Fruit fly (Drosophila melanogaster) whole organism, prepupa: Measurements from ENCODE around the gene CG15461.

ENCODE experiments used
- CG10631 ChIP-seq: fragments of 200-800 bp; sonication (Bioruptor generic); optimal IDR thresholded peaks from 2 replicates; lab custom pipeline; 2016; ENCODE audit warnings: missing biosample characterization, missing genetic modification characterization
- CG11294 ChIP-seq: fragments of 200-800 bp; sonication (Bioruptor generic); IDR thresholded peaks from 2 replicates; pipeline ENCODE4 v1.3.6; 2022; ENCODE audit warnings: missing biosample characterization, missing genetic modification characterization
- CG15336 ChIP-seq: fragments of 200-800 bp; sonication (Bioruptor generic); IDR thresholded peaks from 2 replicates; pipeline ENCODE4 v1.3.6; 2022; ENCODE audit warnings: missing biosample characterization, missing genetic modification characterization
- CG1621 ChIP-seq: fragments of 200-800 bp; sonication (Bioruptor generic); optimal IDR thresholded peaks from 3 replicates; lab custom pipeline; 2018; ENCODE audit warnings: missing biosample characterization, mild to moderate bottlenecking, missing genetic modification characterization
- CG16779 ChIP-seq: fragments of 200-800 bp; sonication (Bioruptor generic); optimal IDR thresholded peaks from 3 replicates; lab custom pipeline; 2017; ENCODE audit warnings: missing biosample characterization, mild to moderate bottlenecking, missing genetic modification characterization
- CG31627 ChIP-seq: fragments of 200-800 bp; sonication (Bioruptor generic); optimal IDR thresholded peaks from 3 replicates; lab custom pipeline; 2016; ENCODE audit warnings: missing biosample characterization, missing genetic modification characterization
- CG32006 ChIP-seq: fragments of 200-800 bp; sonication (Bioruptor generic); optimal IDR thresholded peaks from 3 replicates; lab custom pipeline; 2017; ENCODE audit warnings: missing biosample characterization, mild to moderate bottlenecking, missing genetic modification characterization
- CG34406 ChIP-seq: fragments of 200-800 bp; sonication (Bioruptor generic); optimal IDR thresholded peaks from 3 replicates; lab custom pipeline; 2016; ENCODE audit warnings: missing biosample characterization, missing genetic modification characterization
- CG6163 ChIP-seq: fragments of 200-800 bp; sonication (Bioruptor generic); IDR thresholded peaks from 3 replicates; pipeline ENCODE4 v1.3.6; 2022; ENCODE audit warnings: missing biosample characterization, missing genetic modification characterization
- CG6792 ChIP-seq: fragments of 200-800 bp; sonication (Bioruptor generic); optimal IDR thresholded peaks from 3 replicates; lab custom pipeline; 2016; ENCODE audit warnings: missing biosample characterization, missing genetic modification characterization
- CG6808 ChIP-seq: fragments of 200-800 bp; sonication (Bioruptor generic); optimal IDR thresholded peaks from 3 replicates; lab custom pipeline; 2017; ENCODE audit warnings: missing biosample characterization, missing genetic modification characterization, mild to moderate bottlenecking, moderate library complexity, missing genetic modification reagents
- CG6854 ChIP-seq: fragments of 200-800 bp; sonication (Bioruptor generic); optimal IDR thresholded peaks from 2 replicates; lab custom pipeline; 2017; ENCODE audit warnings: missing biosample characterization, mild to moderate bottlenecking, missing genetic modification characterization
- CG7368 ChIP-seq: fragments of 200-800 bp; sonication (Bioruptor generic); optimal IDR thresholded peaks from 3 replicates; lab custom pipeline; 2016; ENCODE audit warnings: missing biosample characterization, missing genetic modification characterization
- CG8119 ChIP-seq: fragments of 200-800 bp; sonication (Bioruptor generic); IDR thresholded peaks from 3 replicates; pipeline ENCODE4 v1.3.6; 2022; ENCODE audit warnings: missing biosample characterization, missing genetic modification characterization
- CG8319 ChIP-seq: fragments of 200-800 bp; sonication (Bioruptor generic); optimal IDR thresholded peaks from 3 replicates; lab custom pipeline; 2016; ENCODE audit warnings: missing biosample characterization, missing genetic modification characterization
- CG8632 ChIP-seq: fragments of 200-800 bp; sonication (Bioruptor generic); optimal IDR thresholded peaks from 3 replicates; lab custom pipeline; 2016; ENCODE audit warnings: missing biosample characterization, missing genetic modification characterization
- Eip78C ChIP-seq: fragments of 200-800 bp; sonication (Bioruptor generic); peaks from one replicate; lab custom pipeline; 2016; ENCODE audit warnings: missing biosample characterization, missing genetic modification characterization
- Eip93F ChIP-seq: fragments of 200-800 bp; sonication (Bioruptor generic); optimal IDR thresholded peaks from 2 replicates; lab custom pipeline; 2016; ENCODE audit warnings: missing biosample characterization, mild to moderate bottlenecking, missing genetic modification characterization
- Ets21C ChIP-seq: fragments of 200-800 bp; sonication (Bioruptor generic); optimal IDR thresholded peaks from 3 replicates; lab custom pipeline; 2016; ENCODE audit warnings: missing biosample characterization, missing genetic modification characterization
- Lpt ChIP-seq: fragments of 200-800 bp; sonication (Bioruptor generic); optimal IDR thresholded peaks from 3 replicates; lab custom pipeline; 2016; ENCODE audit warnings: missing biosample characterization, missing genetic modification characterization
- Met ChIP-seq: fragments of 200-800 bp; sonication (Bioruptor generic); optimal IDR thresholded peaks from 3 replicates; lab custom pipeline; 2016; ENCODE audit warnings: missing biosample characterization, missing genetic modification characterization
- OdsH ChIP-seq: fragments of 200-800 bp; sonication (Bioruptor generic); optimal IDR thresholded peaks from 3 replicates; lab custom pipeline; 2016; ENCODE audit warnings: missing biosample characterization, missing genetic modification characterization
- Smox ChIP-seq: fragments of 200-800 bp; sonication (Bioruptor generic); optimal IDR thresholded peaks from 3 replicates; lab custom pipeline; 2016; ENCODE audit warnings: missing biosample characterization, missing genetic modification characterization
- Sox102F ChIP-seq: fragments of 200-800 bp; sonication (Bioruptor generic); optimal IDR thresholded peaks from 2 replicates; lab custom pipeline; 2016; ENCODE audit warnings: missing biosample characterization, mild to moderate bottlenecking, missing genetic modification characterization
- achi ChIP-seq: fragments of 200-800 bp; sonication (Bioruptor generic); optimal IDR thresholded peaks from 3 replicates; lab custom pipeline; 2016; ENCODE audit warnings: missing biosample characterization, missing genetic modification characterization
- dac ChIP-seq: fragments of 200-800 bp; sonication (Bioruptor generic); optimal IDR thresholded peaks from 2 replicates; lab custom pipeline; 2017; ENCODE audit warnings: missing biosample characterization, mild to moderate bottlenecking, missing genetic modification characterization
- dsx ChIP-seq: fragments of 200-800 bp; optimal IDR thresholded peaks from 3 replicates; lab custom pipeline; 2019; ENCODE audit warnings: missing biosample characterization, mild to moderate bottlenecking, missing genetic modification characterization, moderate library complexity; ENCODE audit not compliant: poor library complexity, severe bottlenecking
- eg ChIP-seq: fragments of 200-800 bp; sonication (Bioruptor generic); IDR thresholded peaks from 3 replicates; pipeline ENCODE4 v1.3.6; 2022; ENCODE audit warnings: missing biosample characterization, missing genetic modification characterization
- esn ChIP-seq: fragments of 200-800 bp; sonication (Bioruptor generic); optimal IDR thresholded peaks from 2 replicates; lab custom pipeline; 2016; ENCODE audit warnings: missing biosample characterization, mild to moderate bottlenecking, missing genetic modification characterization, moderate library complexity
- fd85E ChIP-seq: fragments of 200-800 bp; sonication (Bioruptor generic); optimal IDR thresholded peaks from 3 replicates; lab custom pipeline; 2016; ENCODE audit warnings: missing biosample characterization, missing genetic modification characterization
- fkh ChIP-seq: fragments of 200-800 bp; sonication (Bioruptor generic); optimal IDR thresholded peaks from 3 replicates; lab custom pipeline; 2017; ENCODE audit warnings: missing biosample characterization, mild to moderate bottlenecking, missing genetic modification characterization, moderate library complexity
- salr ChIP-seq, 2 experiments: fragments of 200-800 bp; sonication (Bioruptor generic); optimal IDR thresholded peaks; 3 replicates each; lab custom pipeline; 2016 to 2018; ENCODE audit warnings: missing biosample characterization in 2 of 2, missing genetic modification characterization in 2 of 2, mild to moderate bottlenecking in 1 of 2
- ss ChIP-seq, 2 experiments: fragments of 200-800 bp; sonication (Bioruptor generic); optimal IDR thresholded peaks; 2 replicates in 1 of 2; 3 replicates in 1 of 2; lab custom pipeline; 2017 to 2018; ENCODE audit warnings: mild to moderate bottlenecking in 2 of 2, missing biosample characterization in 2 of 2, missing genetic modification characterization in 2 of 2, moderate library complexity in 1 of 2
- svp ChIP-seq: fragments of 200-800 bp; sonication (Bioruptor generic); peaks from one replicate; lab custom pipeline; 2016; ENCODE audit warnings: missing biosample characterization, missing genetic modification characterization
- topi ChIP-seq: fragments of 200-800 bp; sonication (Bioruptor generic); optimal IDR thresholded peaks from 3 replicates; lab custom pipeline; 2016; ENCODE audit warnings: missing biosample characterization, missing genetic modification characterization
- vri ChIP-seq: fragments of 200-800 bp; sonication (Bioruptor generic); optimal IDR thresholded peaks from 3 replicates; lab custom pipeline; 2016; ENCODE audit warnings: missing biosample characterization, mild to moderate bottlenecking, missing genetic modification characterization

The CG15461 gene

DNA sequence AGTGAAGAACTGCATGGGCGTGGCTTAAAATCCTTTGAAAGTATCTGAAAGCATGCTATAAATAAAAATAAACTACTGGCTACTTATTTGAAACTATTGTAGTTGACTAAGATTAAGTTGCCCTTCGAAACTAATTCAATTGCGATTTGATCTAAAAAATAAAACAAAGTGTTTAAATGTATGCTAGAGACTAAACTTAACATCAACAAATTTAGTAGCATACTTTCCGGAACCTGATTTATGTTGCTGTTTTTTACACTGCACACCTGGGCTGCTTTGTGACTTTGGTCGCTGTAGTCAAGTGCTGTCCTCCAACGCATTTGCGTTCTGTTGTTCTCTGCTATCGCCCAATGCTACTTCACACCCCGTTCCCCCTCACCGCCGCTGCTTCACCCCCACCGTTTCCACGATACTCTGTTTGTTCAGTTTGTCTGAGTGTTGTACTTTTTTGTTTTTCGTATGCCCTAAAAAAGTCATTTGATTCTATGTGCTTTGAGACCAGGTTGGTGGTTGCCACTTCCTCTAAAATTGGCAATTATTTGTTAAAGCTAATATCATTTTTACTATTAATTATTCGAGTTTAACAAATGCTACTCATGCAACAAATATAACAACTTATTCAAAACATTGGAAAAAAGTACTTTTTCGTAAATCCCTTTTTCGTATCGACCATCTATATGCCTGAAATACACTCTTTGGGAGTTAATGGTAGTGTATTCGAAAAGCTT is 17.0 kb downstream of the CG15461 start (continued):
- TF ChIP-seq Sox102F (GFP tag; lab: Kevin White, UChicago) (peak; percentile 57), CG11294 (GFP tag; lab: Robert Waterston, UW) (no peak), fd85E (GFP tag; lab: Kevin White, UChicago) (no peak), CG15336 (GFP tag; lab: Robert Waterston, UW) (peak; percentile 25; the same call in 1 of the 2 replicates), salr (GFP tag; optimal IDR thresholded peaks at IDR 0.05; lab: Kevin White, UChicago) (peak in 1 of 2 experiments; percentile 48), CG10631 (GFP tag; lab: Kevin White, UChicago) (peak; percentile 50), CG8119 (no peak; the same call in 2 of the 3 replicates), CG1621 (no peak), achi (GFP tag; lab: Kevin White, UChicago) (peak; percentile 41), CG16779 (tag; lab: Kevin White, UChicago) (peak; percentile 13), svp (GFP tag; lab: Kevin White, UChicago) (no peak), Lpt (no peak), CG7368 (GFP tag; lab: Kevin White, UChicago) (no peak), dac (GFP tag; lab: Kevin White, UChicago) (no peak)
- TF ChIP-seq, all 60 proteins: peak for 40

DNA sequence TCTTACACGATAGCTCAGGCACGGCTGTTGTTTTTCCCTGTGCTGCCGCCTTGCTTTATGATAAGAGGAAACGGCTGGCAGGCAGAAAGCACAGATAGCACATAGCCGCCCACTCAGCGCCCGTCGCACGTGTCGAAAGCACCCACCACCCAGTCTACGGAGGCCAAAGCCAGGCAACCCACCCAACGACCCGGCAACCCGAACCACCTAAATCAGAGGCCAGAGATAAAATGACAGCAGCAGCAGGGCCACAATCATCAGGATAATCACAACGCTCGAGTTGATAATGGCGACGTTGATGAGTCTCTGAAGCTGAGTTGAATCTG is 17.5 kb downstream of the CG15461 start:
- TF ChIP-seq Met (peak; percentile 7), svp (GFP tag; lab: Kevin White, UChicago) (peak; percentile 98), CG11294 (GFP tag; lab: Robert Waterston, UW) (no peak), CG32006 (GFP tag; lab: Kevin White, UChicago) (peak; percentile 2)
- TF ChIP-seq, all 60 proteins: peak for 3

DNA sequence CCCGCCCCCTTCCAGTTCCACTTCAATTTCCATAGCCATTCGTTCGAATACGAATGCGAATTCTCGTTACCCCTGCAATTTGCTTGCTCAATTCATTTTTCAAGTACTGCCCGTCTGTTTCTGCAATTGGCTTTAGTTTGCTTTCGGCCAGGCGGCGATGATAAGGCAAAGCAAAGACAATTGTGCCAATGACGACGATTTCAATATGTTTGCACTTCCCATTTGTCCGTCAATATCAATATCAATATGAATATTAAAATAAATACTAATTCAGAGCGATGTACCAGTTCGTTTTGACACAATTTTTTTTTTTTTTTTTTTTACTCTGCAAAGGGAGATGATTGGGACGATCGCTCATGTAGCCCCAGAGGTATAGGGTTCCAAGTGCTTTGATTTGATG is 19.9 kb downstream of the CG15461 start:
- TF ChIP-seq CG6163 (GFP tag; lab: Robert Waterston, UW) (0 out of 3 replicates have a peak, but pooled peaks have one; percentile 20), CG8319 (GFP tag; lab: Kevin White, UChicago) (peak; percentile 21), CG1621 (no peak), esn (peak; percentile 48), CG10631 (GFP tag; lab: Kevin White, UChicago) (peak; percentile 17), Eip78C (GFP tag; lab: Kevin White, UChicago) (peak; percentile 82), CG16779 (tag; lab: Kevin White, UChicago) (no peak), CG6792 (peak; percentile 21), dsx (GFP tag; lab: Kevin White, UChicago) (no peak), topi (GFP tag; lab: Kevin White, UChicago) (no peak), Met (peak; percentile 16), OdsH (GFP tag; lab: Kevin White, UChicago) (no peak), CG8632 (peak; percentile 27), CG11294 (GFP tag; lab: Robert Waterston, UW) (no peak), Smox (peak; percentile 38), vri (GFP tag; lab: Kevin White, UChicago) (peak; percentile 37), eg (GFP tag; lab: Robert Waterston, UW) (no peak), ss (GFP tag; optimal IDR thresholded peaks at IDR 0.05; lab: Kevin White, UChicago) (no peak), CG6854 (GFP tag; lab: Kevin White, UChicago) (no peak), CG8119 (no peak), Eip93F (GFP tag; lab: Kevin White, UChicago) (peak; percentile 17), CG31627 (GFP tag; lab: Kevin White, UChicago) (peak; percentile 6), Ets21C (GFP tag; lab: Kevin White, UChicago) (no peak), CG15336 (GFP tag; lab: Robert Waterston, UW) (no peak), svp (GFP tag; lab: Kevin White, UChicago) (peak; percentile 61), CG6808 (GFP tag; lab: Kevin White, UChicago) (no peak), fkh (GFP tag; lab: Kevin White, UChicago) (peak; percentile 54), Sox102F (GFP tag; lab: Kevin White, UChicago) (peak; percentile 19), CG34406 (GFP tag; lab: Kevin White, UChicago) (peak; percentile 35)
